Fruit fly (Drosophila melanogaster) S2 (cell line): Measurements from ENCODE around the gene CG6999.

Source experiments
- CG8478 ChIP-seq: fragments of >200 bp; optimal IDR thresholded peaks from 2 replicates; lab custom pipeline; 2018
- CTCF ChIP-seq, 2 experiments: fragments of >200 bp; optimal IDR thresholded peaks; 2 replicates each; lab custom pipeline; 2018

dm6 chrX:9042457-9043045 is 45.6 kb upstream of the CG6999 start:
- TF ChIP-seq CG8478 (lab: Kevin White, UChicago), result no peak
- TF ChIP-seq CTCF (optimal IDR thresholded peaks at IDR 0.05; lab: Kevin White, UChicago), result peak; percentile 43 to 76
